Worm (Caenorhabditis elegans): Measurements from ENCODE around the gene syx-2.
A peak's percentile ranks its signal among the peaks of the same experiment; 100 is the strongest.

syx-2 gene

ce11 chrX:13918143-13918542 is 41.8 kb upstream of the syx-2 start:
- TF ChIP-seq gmeb-2 (tag; optimal IDR thresholded peaks at IDR 0.05) (no peak), pat-9 (tag; optimal IDR thresholded peaks at IDR 0.05) (no peak), unc-42 (tag; optimal IDR thresholded peaks at IDR 0.05) (no peak), ets-4 (tag; optimal IDR thresholded peaks at IDR 0.05) (no peak), ceh-30 (tag; optimal IDR thresholded peaks at IDR 0.05) (no peak), rnt-1 (tag; optimal IDR thresholded peaks at IDR 0.05) (no peak), hlh-13 (GFP tag; optimal IDR thresholded peaks at IDR 0.05) (no peak), dve-1 (tag; optimal IDR thresholded peaks at IDR 0.05) (no peak)

- peak; percentile 10 for TF ChIP-seq ceh-18 (tag; optimal IDR thresholded peaks at IDR 0.05)
- peak; percentile 11 for TF ChIP-seq F13H6.1 (tag; optimal IDR thresholded peaks at IDR 0.05)
- no peak for TF ChIP-seq unc-3 (GFP tag; conservative IDR thresholded peaks at IDR 0.05)
- TF ChIP-seq unc-3 (tag; optimal IDR thresholded peaks at IDR 0.05), result no peak
- TF ChIP-seq che-1 (tag; optimal IDR thresholded peaks at IDR 0.05), result no peak
- TF ChIP-seq ztf-16 (tag; optimal IDR thresholded peaks at IDR 0.05), result no peak
- TF ChIP-seq ttx-3 (tag; optimal IDR thresholded peaks at IDR 0.05), result no peak
- peak; percentile 28 for TF ChIP-seq tbx-2 (tag; optimal IDR thresholded peaks at IDR 0.05)
- TF ChIP-seq ama-1 (optimal IDR thresholded peaks at IDR 0.05), result no peak
- TF ChIP-seq rnt-1 (tag; optimal IDR thresholded peaks at IDR 0.05), result no peak
These were observed 39.5 kb upstream of the syx-2 start for ce11 chrX:13920374-13920986.

ce11 chrX:13926029-13926428 is 33.9 kb upstream of the syx-2 start, which contains the start of gene meg-2:
TSS of gene meg-2 (minus strand) at chrX:13926129.
- TF ChIP-seq ceh-2 (tag; optimal IDR thresholded peaks at IDR 0.05), result no peak

ce11 chrX:13928532-13928931 is 31.4 kb upstream of the syx-2 start:
- TF ChIP-seq dmd-4 (tag; optimal IDR thresholded peaks at IDR 0.05; ENCODE audit: borderline replicate concordance), result no peak
- no peak for TF ChIP-seq ceh-34 (tag; optimal IDR thresholded peaks at IDR 0.05)
- no peak for TF ChIP-seq gmeb-2 (tag; optimal IDR thresholded peaks at IDR 0.05)
- TF ChIP-seq ceh-6 (GFP tag; optimal IDR thresholded peaks at IDR 0.05), result no peak
- TF ChIP-seq dve-1 (tag; optimal IDR thresholded peaks at IDR 0.05), result no peak
- no peak for TF ChIP-seq unc-55 (GFP tag; optimal IDR thresholded peaks at IDR 0.05)
- TF ChIP-seq unc-42 (tag; optimal IDR thresholded peaks at IDR 0.05), result no peak
- no peak for TF ChIP-seq pat-9 (tag; optimal IDR thresholded peaks at IDR 0.05)

- TF ChIP-seq unc-42 (tag; optimal IDR thresholded peaks at IDR 0.05) (no peak), tbx-2 (tag; optimal IDR thresholded peaks at IDR 0.05) (no peak), C38D4.7 (GFP tag; optimal IDR thresholded peaks at IDR 0.05) (no peak), syd-9 (tag; optimal IDR thresholded peaks at IDR 0.05) (no peak), nfya-1 (tag; optimal IDR thresholded peaks at IDR 0.05) (no peak), eyg-1 (tag; optimal IDR thresholded peaks at IDR 0.05) (no peak), lin-11 (tag; optimal IDR thresholded peaks at IDR 0.05) (no peak), pha-2 (tag; optimal IDR thresholded peaks at IDR 0.05) (no peak)
These were observed 30.4 kb upstream of the syx-2 start, which contains the start of gene meg-1 for ce11 chrX:13929534-13929933. TSS of gene meg-1 (minus strand) at chrX:13929634.

- TF ChIP-seq unc-3 (GFP tag; conservative IDR thresholded peaks at IDR 0.05) (no peak), unc-3 (tag; optimal IDR thresholded peaks at IDR 0.05) (no peak), nfya-1 (tag; optimal IDR thresholded peaks at IDR 0.05) (no peak), eyg-1 (tag; optimal IDR thresholded peaks at IDR 0.05) (no peak), T23F11.4 (GFP tag; optimal IDR thresholded peaks at IDR 0.05) (no peak), Y22D7AL.16 (tag; optimal IDR thresholded peaks at IDR 0.05) (no peak), ttx-3 (tag; optimal IDR thresholded peaks at IDR 0.05) (no peak), pag-3 (tag; optimal IDR thresholded peaks at IDR 0.05; ENCODE audit: borderline replicate concordance) (no peak), dmd-4 (tag; optimal IDR thresholded peaks at IDR 0.05; ENCODE audit: borderline replicate concordance) (no peak)
These were observed 25.4 kb upstream of the syx-2 start, which contains the start of gene elt-3 for ce11 chrX:13934574-13934973. TSS of gene elt-3 (plus strand) at chrX:13934874.

All from whole organism, late embryonic.